Fruit fly (Drosophila melanogaster): ENCODE data around the gene dsd.

dm6 chr3R:27625911-27626310 lies 18.7 kb upstream of the dsd start, which contains the start of gene CG5612:
- TF ChIP-seq pan (optimal IDR thresholded peaks at IDR 0.05), result no peak
- TF ChIP-seq woc (GFP tag; optimal IDR thresholded peaks at IDR 0.05), result no peak
- no peak for TF ChIP-seq ey (GFP tag; optimal IDR thresholded peaks at IDR 0.05)
- TF ChIP-seq Hr78 (GFP tag; optimal IDR thresholded peaks at IDR 0.05), result no peak
- TF ChIP-seq brk (GFP tag; optimal IDR thresholded peaks at IDR 0.05), result no peak
- no peak for TF ChIP-seq br (GFP tag; optimal IDR thresholded peaks at IDR 0.05)
- TF ChIP-seq Hr83 (GFP tag; optimal IDR thresholded peaks at IDR 0.05; ENCODE audit: poor library complexity, severe bottlenecking), result no peak
- no peak for TF ChIP-seq HLH106 (tag; optimal IDR thresholded peaks at IDR 0.05)
- TF ChIP-seq CG9705 (GFP tag; optimal IDR thresholded peaks at IDR 0.05), result no peak
- no peak for TF ChIP-seq dl (GFP tag; optimal IDR thresholded peaks at IDR 0.05; ENCODE audit: insufficient read depth in 1 of 2, partially characterized antibody in 2 of 2)
